Fruit fly (Drosophila melanogaster): ENCODE data around the gene MICU1.

- TF ChIP-seq ttk (optimal IDR thresholded peaks at IDR 0.05) (no peak), h (optimal IDR thresholded peaks at IDR 0.05) (no peak)
Observed at dm6 chr2L:7222829-7223272, 40.8 kb downstream of the MICU1 start, which contains the start of gene mEFG1.
